Worm (Caenorhabditis elegans) whole organism, mixed stage, embryonic: ENCODE data around the gene ZK512.8.

ENCODE experiments used
- ceh-83 ChIP-seq: fragments of 200-800 bp; sonication (Bioruptor generic); optimal IDR thresholded peaks from 2 replicates; lab custom pipeline; 2018; ENCODE audit warnings: mild to moderate bottlenecking, missing genetic modification characterization, missing compliant biosample characterization
- flh-1 ChIP-seq: fragments of 200-800 bp; sonication (Bioruptor generic); optimal IDR thresholded peaks from 2 replicates; lab custom pipeline; 2018; ENCODE audit warnings: mild to moderate bottlenecking, missing genetic modification characterization, moderate library complexity, missing compliant biosample characterization
- hlh-1 ChIP-seq: fragments of 150-350 bp; optimal IDR thresholded peaks from 2 replicates; lab custom pipeline; 2014; ENCODE audit warnings: missing biosample characterization, missing genetic modification reagents, missing genetic modification characterization
- lin-13 ChIP-seq: fragments of 150-350 bp; optimal IDR thresholded peaks from 2 replicates; lab custom pipeline; 2014; ENCODE audit warnings: missing biosample characterization, missing genetic modification characterization
- lsy-2 ChIP-seq: fragments of 150-350 bp; optimal IDR thresholded peaks from 2 replicates; lab custom pipeline; 2014; ENCODE audit warnings: missing biosample characterization, missing genetic modification characterization
- nhr-12 ChIP-seq: fragments of 150-350 bp; optimal IDR thresholded peaks from 2 replicates; lab custom pipeline; 2014; ENCODE audit warnings: missing biosample characterization, missing genetic modification characterization
- nhr-237 ChIP-seq: fragments of 150-350 bp; optimal IDR thresholded peaks from 2 replicates; lab custom pipeline; 2014; ENCODE audit warnings: missing biosample characterization, missing genetic modification characterization
- nhr-28 ChIP-seq: fragments of 150-350 bp; optimal IDR thresholded peaks from 2 replicates; lab custom pipeline; 2014; ENCODE audit warnings: missing biosample characterization, missing genetic modification characterization
- nhr-76 ChIP-seq: sonication (generic microtip); optimal IDR thresholded peaks from 2 replicates; lab custom pipeline; 2017; ENCODE audit warnings: missing biosample characterization, missing genetic modification characterization
- unc-39 ChIP-seq: fragments of 150-350 bp; optimal IDR thresholded peaks from 2 replicates; lab custom pipeline; 2014; ENCODE audit warnings: missing biosample characterization, missing genetic modification characterization
- zip-8 ChIP-seq: fragments of 150-350 bp; optimal IDR thresholded peaks from 2 replicates; lab custom pipeline; 2014; ENCODE audit warnings: missing biosample characterization, missing genetic modification characterization
- ztf-11 ChIP-seq: fragments of 150-350 bp; optimal IDR thresholded peaks from 2 replicates; lab custom pipeline; 2014; ENCODE audit warnings: missing biosample characterization, missing genetic modification characterization

DNA sequence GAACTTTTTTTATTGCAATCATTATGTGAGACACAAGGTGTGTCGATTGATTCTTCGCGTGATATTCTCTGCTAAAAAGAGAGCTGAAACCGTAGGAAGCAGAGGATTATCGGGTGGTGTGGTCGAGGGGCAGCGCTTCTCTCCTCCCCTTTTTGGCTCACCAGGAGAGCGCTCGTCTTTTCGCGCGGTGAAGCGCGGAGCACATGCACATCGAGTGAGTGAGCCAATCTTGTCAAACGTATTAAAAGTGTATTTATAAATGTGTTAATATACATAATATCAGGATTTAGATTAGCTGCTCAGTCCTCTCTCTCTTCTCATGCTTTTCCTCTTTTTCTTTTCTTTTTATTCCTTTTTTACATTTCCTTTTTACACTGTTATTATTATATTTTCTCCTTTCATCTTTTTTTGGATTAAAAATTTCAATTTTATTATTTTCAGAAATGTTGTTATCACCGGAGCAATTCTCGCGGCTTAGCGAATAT, 16.8 kb downstream of the ZK512.8 start, which contains the start of gene dgk-3:
- TF ChIP-seq lsy-2 (no peak), zip-8 (tag; lab: Kevin White, UChicago) (no peak), nhr-237 (no peak), nhr-12 (tag; lab: Kevin White, UChicago) (no peak), lin-13 (no peak), flh-1 (no peak), ztf-11 (tag; lab: Kevin White, UChicago) (no peak), nhr-76 (no peak), nhr-28 (tag; lab: Kevin White, UChicago) (no peak), hlh-1 (tag; lab: Kevin White, UChicago) (no peak), unc-39 (tag; lab: Kevin White, UChicago) (no peak), ceh-83 (no peak)
